Worm (Caenorhabditis elegans) whole organism, mixed stage, embryonic: ENCODE results near the gene T10F2.5.

Source experiments
- nhr-237 ChIP-seq: fragments of 150-350 bp; optimal IDR thresholded peaks from 2 replicates; lab custom pipeline; 2014; ENCODE audit warnings: missing biosample characterization, missing genetic modification characterization
- snpc-4 ChIP-seq: fragments of 150-350 bp; optimal IDR thresholded peaks from 2 replicates; lab custom pipeline; 2014; ENCODE audit warnings: missing biosample characterization, missing genetic modification characterization
- ztf-11 ChIP-seq: fragments of 150-350 bp; optimal IDR thresholded peaks from 2 replicates; lab custom pipeline; 2014; ENCODE audit warnings: missing biosample characterization, missing genetic modification characterization

DNA sequence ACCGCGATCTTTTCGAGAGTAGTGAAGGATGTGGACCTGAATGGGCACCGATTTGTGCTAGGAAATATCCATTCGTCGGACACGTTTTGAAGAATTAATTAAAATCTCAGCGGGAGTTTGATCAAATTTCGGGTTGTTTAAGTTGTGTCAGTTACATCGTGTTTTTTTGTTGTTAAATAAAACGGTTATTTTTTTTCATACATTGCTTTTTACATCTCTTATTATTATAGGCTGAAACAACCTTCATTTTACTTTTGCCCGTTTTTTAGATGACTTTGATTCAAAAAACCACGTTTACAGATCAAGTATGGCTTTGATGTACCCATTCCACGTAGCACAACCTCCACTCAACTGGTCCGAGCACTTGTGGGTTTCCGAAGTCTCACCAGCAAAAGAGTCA lies 13.7 kb upstream of the T10F2.5 start, which contains the start of gene emb-1:
- TF ChIP-seq snpc-4 (no peak), nhr-237 (tag; lab: Kevin White, UChicago) (no peak), ztf-11 (tag; lab: Kevin White, UChicago) (no peak)
